Fruit fly (Drosophila melanogaster): ENCODE results near the gene Nmd3.

The Nmd3 gene

DNA sequence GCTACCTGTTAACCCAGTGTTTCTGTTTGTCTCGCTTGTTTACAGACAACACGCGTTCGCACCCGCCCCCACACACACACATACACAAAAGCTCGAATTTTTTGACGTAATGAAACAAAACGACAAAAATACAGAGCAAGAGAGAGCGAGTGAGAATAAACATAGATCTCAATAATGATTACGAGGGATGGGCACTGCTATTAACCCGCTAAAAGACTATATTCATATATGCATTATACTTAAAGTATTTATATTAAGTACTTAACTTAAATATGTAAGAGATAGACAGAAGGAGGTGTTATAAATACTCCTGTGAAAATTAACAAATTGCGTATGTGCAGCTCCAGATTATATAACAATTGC is 42.6 kb downstream of the Nmd3 start (continued):
- TF ChIP-seq Hr3 (GFP tag; optimal IDR thresholded peaks at IDR 0.05) = peak; percentile 3
- peak; percentile 61 for TF ChIP-seq CG12071 (GFP tag; optimal IDR thresholded peaks at IDR 0.05)
- TF ChIP-seq sd (tag; optimal IDR thresholded peaks at IDR 0.05) = peak; percentile 46
- no peak for TF ChIP-seq CG32767 (GFP tag; IDR thresholded peaks at IDR 0.05)
- no peak for TF ChIP-seq stwl (tag; optimal IDR thresholded peaks at IDR 0.05)
- TF ChIP-seq phol (tag; optimal IDR thresholded peaks at IDR 0.05) = peak; percentile 27
- TF ChIP-seq CG14441 (GFP tag; IDR thresholded peaks at IDR 0.05) = no peak
- TF ChIP-seq Xbp1 (GFP tag; optimal IDR thresholded peaks at IDR 0.05) = peak; percentile 26
- TF ChIP-seq otp (GFP tag; IDR thresholded peaks at IDR 0.05) = 0 out of 3 replicates have a peak, but pooled peaks have one; percentile 35
- TF ChIP-seq CG6254 (GFP tag; optimal IDR thresholded peaks at IDR 0.05) = peak; percentile 3
- TF ChIP-seq al (GFP tag; IDR thresholded peaks at IDR 0.05) = peak; percentile 26; the same call in 1 of the 2 replicates
- peak; percentile 48 for TF ChIP-seq CG13123 (GFP tag; optimal IDR thresholded peaks at IDR 0.05)
- TF ChIP-seq HmgD (GFP tag; optimal IDR thresholded peaks at IDR 0.05) = no peak
- TF ChIP-seq H2.0 (GFP tag; IDR thresholded peaks at IDR 0.05) = no peak
- no peak for TF ChIP-seq CG13287 (GFP tag; IDR thresholded peaks at IDR 0.05; ENCODE audit: partially characterized antibody)
- TF ChIP-seq CG12391 (tag; optimal IDR thresholded peaks at IDR 0.05) = peak; percentile 48
- peak; percentile 61 for TF ChIP-seq Asciz (GFP tag; optimal IDR thresholded peaks at IDR 0.05)
- TF ChIP-seq Side (GFP tag; optimal IDR thresholded peaks at IDR 0.05) = no peak
- TF ChIP-seq Trl (optimal IDR thresholded peaks at IDR 0.05) = no peak
- peak; percentile 43 for TF ChIP-seq Trl (GFP tag; optimal IDR thresholded peaks at IDR 0.05)
- no peak for TF ChIP-seq hkb (optimal IDR thresholded peaks at IDR 0.05)
- TF ChIP-seq hkb (GFP tag; IDR thresholded peaks at IDR 0.05) = peak; percentile 48
- peak; percentile 71 for TF ChIP-seq fd64A (GFP tag; optimal IDR thresholded peaks at IDR 0.05)
- TF ChIP-seq Dref (GFP tag; IDR thresholded peaks at IDR 0.05) = no peak
- TF ChIP-seq ftz-f1 (GFP tag; optimal IDR thresholded peaks at IDR 0.05) = no peak
- TF ChIP-seq Bdp1 (GFP tag; optimal IDR thresholded peaks at IDR 0.05) = peak; percentile 42
- TF ChIP-seq CG18764 (GFP tag; optimal IDR thresholded peaks at IDR 0.05) = peak; percentile 24
- TF ChIP-seq Camta (GFP tag; optimal IDR thresholded peaks at IDR 0.05) = peak; percentile 23
- peak; percentile 17 for TF ChIP-seq D19A (tag; optimal IDR thresholded peaks at IDR 0.05)
- peak; percentile 68 for TF ChIP-seq CG4707 (GFP tag; optimal IDR thresholded peaks at IDR 0.05)
- no peak for TF ChIP-seq crp (GFP tag; optimal IDR thresholded peaks at IDR 0.05)
- TF ChIP-seq wek (GFP tag; optimal IDR thresholded peaks at IDR 0.05) = peak; percentile 85
- TF ChIP-seq vvl (GFP tag; IDR thresholded peaks at IDR 0.05) = peak; percentile 64
- peak; percentile 41 for TF ChIP-seq CG13894 (tag; optimal IDR thresholded peaks at IDR 0.05)
- TF ChIP-seq Hand (GFP tag; optimal IDR thresholded peaks at IDR 0.05) = peak; percentile 34
- TF ChIP-seq CG7556 (GFP tag; optimal IDR thresholded peaks at IDR 0.05) = peak; percentile 52
- peak; percentile 48 for TF ChIP-seq CG30403 (GFP tag; optimal IDR thresholded peaks at IDR 0.05)
- peak; percentile 37; the same call in 1 of the 2 replicates for TF ChIP-seq NFAT (GFP tag; IDR thresholded peaks at IDR 0.05)
- TF ChIP-seq lmd (GFP tag; IDR thresholded peaks at IDR 0.05) = peak; percentile 38; the same call in 1 of the 2 replicates
- no peak for TF ChIP-seq HmgZ (tag; optimal IDR thresholded peaks at IDR 0.05)
- peak; percentile 63 for TF ChIP-seq CG43689 (GFP tag; IDR thresholded peaks at IDR 0.05)
- TF ChIP-seq run (tag; optimal IDR thresholded peaks at IDR 0.05) = no peak
- TF ChIP-seq CG14050 (GFP tag; IDR thresholded peaks at IDR 0.05) = peak; percentile 46; the same call in 1 of the 3 replicates
- TF ChIP-seq CG17385 (GFP tag; optimal IDR thresholded peaks at IDR 0.05) = peak; percentile 20
- peak; percentile 18 for TF ChIP-seq CG3995 (GFP tag; optimal IDR thresholded peaks at IDR 0.05)
- peak; percentile 73 for TF ChIP-seq CG9437 (GFP tag; optimal IDR thresholded peaks at IDR 0.05)
- TF ChIP-seq shn (GFP tag; optimal IDR thresholded peaks at IDR 0.05) = no peak
- TF ChIP-seq CG11696 (GFP tag; IDR thresholded peaks at IDR 0.05) = 0 out of 2 replicates have a peak, but pooled peaks have one; percentile 7
- no peak for TF ChIP-seq dimm (GFP tag; IDR thresholded peaks at IDR 0.05)
- TF ChIP-seq CG33557 (GFP tag; optimal IDR thresholded peaks at IDR 0.05) = no peak
- peak; percentile 64 for TF ChIP-seq caup (GFP tag; optimal IDR thresholded peaks at IDR 0.05; ENCODE audit: severe bottlenecking)

Measured in whole organism, embryonic.